Worm (Caenorhabditis elegans) whole organism, young adult: ENCODE measurements around the gene F41C6.6.

Experiments used
- F49E8.2 ChIP-seq: sonication (generic microtip); optimal IDR thresholded peaks from 3 replicates; lab custom pipeline; 2017; ENCODE audit warnings: missing genetic modification characterization, mild to moderate bottlenecking, missing compliant biosample characterization, antibody characterized with exemption, moderate library complexity; ENCODE audit not compliant: insufficient read depth
- F57A8.1 ChIP-seq: fragments of 200-800 bp; sonication (Bioruptor generic); optimal IDR thresholded peaks from 2 replicates; lab custom pipeline; 2018; ENCODE audit warnings: mild to moderate bottlenecking, missing genetic modification characterization, moderate library complexity, missing compliant biosample characterization
- K12H6.12 ChIP-seq: fragments of 200-800 bp; sonication (Bioruptor generic); optimal IDR thresholded peaks from 2 replicates; lab custom pipeline; 2018; ENCODE audit warnings: mild to moderate bottlenecking, missing genetic modification characterization, missing compliant biosample characterization
- T07F8.4 ChIP-seq: sonication (generic microtip); optimal IDR thresholded peaks from 2 replicates; lab custom pipeline; 2016; ENCODE audit warnings: mild to moderate bottlenecking, missing genetic modification characterization, moderate library complexity, missing compliant biosample characterization
- Y53F4B.3 ChIP-seq: fragments of 200-800 bp; sonication (Bioruptor generic); IDR thresholded peaks from 2 replicates; pipeline ENCODE4 v1.3.6; 2022; ENCODE audit warnings: missing genetic modification reagents, missing genetic modification characterization, missing compliant biosample characterization
- Y53G8AR.9 ChIP-seq: fragments of 200-800 bp; sonication (Bioruptor generic); conservative IDR thresholded peaks from 2 replicates; pipeline ENCODE4 v1.3.6; 2022; ENCODE audit warnings: missing genetic modification reagents, missing genetic modification characterization, missing compliant biosample characterization
- Y95B8A.8 ChIP-seq: fragments of 200-800 bp; sonication (Bioruptor generic); IDR thresholded peaks from 2 replicates; pipeline ENCODE4 v1.3.6; 2022; ENCODE audit warnings: missing genetic modification reagents, missing genetic modification characterization, missing compliant biosample characterization
- ZK185.1 ChIP-seq: sonication (generic microtip); optimal IDR thresholded peaks from 2 replicates; lab custom pipeline; 2016; ENCODE audit warnings: mild to moderate bottlenecking, missing genetic modification characterization, missing compliant biosample characterization; ENCODE audit not compliant: poor library complexity, severe bottlenecking
- atf-7 ChIP-seq: sonication (generic microtip); optimal IDR thresholded peaks from 2 replicates; lab custom pipeline; 2017; ENCODE audit warnings: mild to moderate bottlenecking, missing genetic modification characterization, missing compliant biosample characterization
- attf-5 ChIP-seq: fragments of 200-800 bp; sonication (Bioruptor generic); optimal IDR thresholded peaks from 2 replicates; lab custom pipeline; 2018; ENCODE audit warnings: mild to moderate bottlenecking, missing genetic modification characterization, missing compliant biosample characterization
- bed-2 ChIP-seq: fragments of 200-800 bp; sonication (Bioruptor generic); IDR thresholded peaks from 2 replicates; pipeline ENCODE4 v1.3.6; 2022; ENCODE audit warnings: missing genetic modification reagents, missing genetic modification characterization, missing compliant biosample characterization
- cebp-1 ChIP-seq, 2 experiments: fragments of 200-800 bp in 1 of 2; sonication (Bioruptor generic) in 1 of 2; sonication (generic microtip) in 1 of 2; IDR thresholded peaks in 1 of 2; optimal IDR thresholded peaks in 1 of 2; 2 replicates each; pipeline versions ENCODE4 v1.3.6 to Lab custom; 2017 to 2022; ENCODE audit warnings: missing compliant biosample characterization in 2 of 2, missing genetic modification characterization in 2 of 2, mild to moderate bottlenecking in 1 of 2, missing genetic modification reagents in 1 of 2, moderate library complexity in 1 of 2
- ceh-100 ChIP-seq: fragments of 200-800 bp; sonication (Bioruptor generic); IDR thresholded peaks from 2 replicates; pipeline ENCODE4 v1.3.6; 2022; ENCODE audit warnings: missing genetic modification reagents, missing genetic modification characterization, missing compliant biosample characterization
- gei-17 ChIP-seq: fragments of 200-800 bp; sonication (Bioruptor generic); optimal IDR thresholded peaks from 2 replicates; lab custom pipeline; 2018; ENCODE audit warnings: mild to moderate bottlenecking, missing genetic modification characterization, missing compliant biosample characterization
- him-1 ChIP-seq: sonication (generic microtip); optimal IDR thresholded peaks from 2 replicates; lab custom pipeline; 2016; ENCODE audit warnings: missing genotype, missing genetic modification reagents, missing genetic modification characterization, missing compliant biosample characterization
- hmg-1.2 ChIP-seq: fragments of 200-800 bp; sonication (Bioruptor generic); IDR thresholded peaks from 2 replicates; pipeline ENCODE4 v1.3.6; 2022; ENCODE audit warnings: missing genetic modification reagents, missing genetic modification characterization, missing compliant biosample characterization
- hmg-20 ChIP-seq: fragments of 200-800 bp; sonication (Bioruptor generic); IDR thresholded peaks from 2 replicates; pipeline ENCODE4 v1.3.6; 2022; ENCODE audit warnings: missing genetic modification reagents, missing genetic modification characterization, missing compliant biosample characterization
- hrde-1 ChIP-seq: sonication (generic microtip); optimal IDR thresholded peaks from 2 replicates; lab custom pipeline; 2016; ENCODE audit warnings: missing genetic modification characterization, mild to moderate bottlenecking, missing compliant biosample characterization, moderate library complexity, missing genotype, missing genetic modification reagents, borderline replicate concordance
- lag-1 ChIP-seq: fragments of 200-800 bp; sonication (Bioruptor generic); IDR thresholded peaks from 2 replicates; pipeline ENCODE4 v1.3.6; 2022; ENCODE audit warnings: missing genetic modification reagents, missing genetic modification characterization, missing compliant biosample characterization
- lin-40 ChIP-seq: sonication (generic microtip); optimal IDR thresholded peaks from 2 replicates; lab custom pipeline; 2016; ENCODE audit warnings: missing genetic modification characterization, mild to moderate bottlenecking, missing compliant biosample characterization, missing genotype, missing genetic modification reagents
- madf-6 ChIP-seq: fragments of 200-800 bp; sonication (Bioruptor generic); IDR thresholded peaks from 2 replicates; pipeline ENCODE4 v1.3.6; 2022; ENCODE audit warnings: missing genetic modification reagents, missing genetic modification characterization, missing compliant biosample characterization
- nhr-120 ChIP-seq: fragments of 200-800 bp; sonication (Bioruptor generic); IDR thresholded peaks from 2 replicates; pipeline ENCODE4 v1.3.6; 2022; ENCODE audit warnings: missing genetic modification characterization, missing compliant biosample characterization
- tlf-1 ChIP-seq: fragments of 200-800 bp; sonication (Bioruptor generic); optimal IDR thresholded peaks from 2 replicates; lab custom pipeline; 2018; ENCODE audit warnings: mild to moderate bottlenecking, missing genetic modification characterization, missing compliant biosample characterization
- ztf-22 ChIP-seq: fragments of 200-800 bp; sonication (Bioruptor generic); optimal IDR thresholded peaks from 2 replicates; lab custom pipeline; 2018; ENCODE audit warnings: mild to moderate bottlenecking, missing genetic modification characterization, moderate library complexity, missing compliant biosample characterization

F41C6.6 gene

DNA sequence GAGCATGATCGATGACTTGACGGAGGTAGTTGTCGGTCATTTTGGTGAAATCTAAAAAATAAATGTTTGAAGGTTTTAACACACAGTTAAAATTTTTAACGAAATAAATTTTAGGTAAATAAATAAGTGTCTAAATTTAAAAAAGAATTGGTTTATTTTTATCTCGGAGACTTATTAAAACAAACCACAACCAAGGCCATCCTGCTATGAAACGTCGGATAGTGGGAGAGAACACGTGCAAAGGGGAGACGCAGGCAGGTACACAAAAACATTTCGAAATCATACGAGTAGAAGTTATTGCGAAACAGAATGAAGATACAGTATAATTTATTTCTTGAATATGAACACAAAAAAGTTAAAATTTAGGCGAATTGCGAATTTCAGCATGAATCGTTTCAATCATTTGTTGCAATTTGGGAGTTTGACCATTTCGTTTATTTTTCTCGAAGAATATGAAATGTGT is 45.6 kb downstream of the F41C6.6 start, which contains the start of gene F41B4.3:
Gene F41B4.3 (minus strand): TSS at position 51 of the 463 bp plus-strand sequence.
- peak; percentile 85 for TF ChIP-seq cebp-1 (GFP tag; IDR thresholded peaks at IDR 0.05; lab: Robert Waterston, UW)
- TF ChIP-seq cebp-1 (tag; optimal IDR thresholded peaks at IDR 0.05; lab: Kevin White, UChicago), result peak; percentile 96
- TF ChIP-seq tlf-1, result no peak
- peak; percentile 72 for TF ChIP-seq hmg-1.2
- no peak for TF ChIP-seq K12H6.12
- no peak for TF ChIP-seq lag-1 (GFP tag; lab: Robert Waterston, UW)
- TF ChIP-seq, all 124 proteins: peak for 2

DNA sequence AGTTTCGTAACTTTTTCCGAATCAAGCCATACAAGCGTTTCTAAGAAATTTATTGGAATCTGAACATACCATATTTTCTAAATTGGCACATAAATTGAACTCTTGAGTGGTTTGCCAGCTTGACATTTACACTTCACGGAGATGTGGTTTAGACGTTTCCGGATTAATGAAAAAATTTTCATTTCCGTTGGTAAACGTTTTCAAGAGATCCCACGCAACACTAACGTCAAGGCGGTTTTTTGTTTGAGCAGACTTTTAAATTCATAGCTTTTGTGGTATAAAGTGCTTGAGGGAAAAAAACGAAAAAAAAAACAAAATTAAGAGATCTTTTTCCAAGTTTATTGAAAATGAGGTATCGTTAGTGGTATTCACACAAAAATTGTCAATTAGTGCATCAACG is 46.5 kb downstream of the F41C6.6 start, which contains the start of gene F41B4.2:
Gene F41B4.2 (minus strand): TSS at position 101 of the 400 bp plus-strand sequence.
- TF ChIP-seq Y53F4B.3 (GFP tag; lab: Robert Waterston, UW) (no peak), atf-7 (tag; lab: Kevin White, UChicago) (no peak), F57A8.1 (GFP tag; lab: Kevin White, UChicago) (no peak), nhr-120 (GFP tag; lab: Robert Waterston, UW) (no peak), gei-17 (GFP tag; lab: Kevin White, UChicago) (no peak), bed-2 (GFP tag; lab: Robert Waterston, UW) (no peak), hmg-20 (GFP tag; lab: Robert Waterston, UW) (no peak), ceh-100 (GFP tag; lab: Robert Waterston, UW) (no peak), F49E8.2 (no peak), Y53G8AR.9 (no peak), T07F8.4 (tag; lab: Kevin White, UChicago) (no peak), ZK185.1 (tag; lab: Kevin White, UChicago) (no peak), him-1 (no peak), attf-5 (GFP tag; lab: Kevin White, UChicago) (no peak), hrde-1 (tag; lab: Kevin White, UChicago) (no peak), ztf-22 (GFP tag; lab: Kevin White, UChicago) (no peak), madf-6 (GFP tag; lab: Robert Waterston, UW) (no peak), lin-40 (no peak), Y95B8A.8 (GFP tag; lab: Robert Waterston, UW) (no peak)
- TF ChIP-seq, all 124 proteins: peak for 0
